Fruit fly (Drosophila melanogaster) whole organism, embryonic: ENCODE results near the gene CG15894.

Source experiments
- Abd-B ChIP-seq: fragments of 200-800 bp; sonication (Bioruptor generic); optimal IDR thresholded peaks from 2 replicates; lab custom pipeline; 2018; ENCODE audit warnings: missing biosample characterization, mild to moderate bottlenecking, missing genetic modification characterization, moderate library complexity
- Aef1 ChIP-seq: fragments of 200-800 bp; sonication (Bioruptor generic); IDR thresholded peaks from 3 replicates; pipeline ENCODE4 v1.3.6; 2022; ENCODE audit warnings: missing biosample characterization, missing genetic modification characterization
- CG10267 ChIP-seq: fragments of 200-800 bp; sonication (Bioruptor generic); optimal IDR thresholded peaks from 2 replicates; lab custom pipeline; 2018; ENCODE audit warnings: missing biosample characterization, mild to moderate bottlenecking, missing genetic modification characterization, moderate library complexity
- CG10654 ChIP-seq: fragments of 200-800 bp; sonication (Bioruptor generic); optimal IDR thresholded peaks from 2 replicates; lab custom pipeline; 2016; ENCODE audit warnings: missing biosample characterization, missing genetic modification characterization
- CG15514 ChIP-seq: fragments of 200-800 bp; sonication (Bioruptor generic); optimal IDR thresholded peaks from 3 replicates; lab custom pipeline; 2017; ENCODE audit warnings: missing biosample characterization, missing genetic modification characterization, mild to moderate bottlenecking, moderate library complexity, missing genetic modification reagents
- CG17568 ChIP-seq: fragments of 200-800 bp; sonication (Bioruptor generic); optimal IDR thresholded peaks from 2 replicates; lab custom pipeline; 2018; ENCODE audit warnings: missing biosample characterization, mild to moderate bottlenecking, missing genetic modification characterization, moderate library complexity
- CG18262 ChIP-seq: fragments of 200-800 bp; optimal IDR thresholded peaks from 3 replicates; lab custom pipeline; 2019; ENCODE audit warnings: missing biosample characterization, mild to moderate bottlenecking, missing genetic modification characterization, moderate library complexity
- CG18599 ChIP-seq: fragments of 200-800 bp; sonication (Bioruptor generic); optimal IDR thresholded peaks from 3 replicates; lab custom pipeline; 2017; ENCODE audit warnings: missing biosample characterization, missing genetic modification characterization, mild to moderate bottlenecking, moderate library complexity, missing genetic modification reagents
- CG2129 ChIP-seq: fragments of 200-800 bp; sonication (Bioruptor generic); IDR thresholded peaks from 2 replicates; pipeline ENCODE4 v1.3.6; 2022; ENCODE audit warnings: missing biosample characterization, missing genetic modification characterization; ENCODE audit not compliant: partially characterized antibody
- CG3407 ChIP-seq: fragments of 200-800 bp; sonication (Bioruptor generic); optimal IDR thresholded peaks from 2 replicates; lab custom pipeline; 2018; ENCODE audit warnings: missing biosample characterization, mild to moderate bottlenecking, missing genetic modification characterization
- CG34422 ChIP-seq: fragments of 200-800 bp; sonication (Bioruptor generic); IDR thresholded peaks from 3 replicates; pipeline ENCODE4 v1.3.6; 2022; ENCODE audit warnings: missing biosample characterization, missing genetic modification characterization
- CG3726 ChIP-seq: fragments of 200-800 bp; sonication (Bioruptor generic); IDR thresholded peaks from 3 replicates; pipeline ENCODE4, ENCODE4 v1.3.6; 2022; ENCODE audit warnings: missing biosample characterization, missing genetic modification characterization
- CG4360 ChIP-seq: fragments of 200-800 bp; sonication (Bioruptor generic); IDR thresholded peaks from 2 replicates; pipeline ENCODE4 v1.3.6; 2022; ENCODE audit warnings: missing biosample characterization, missing genetic modification characterization
- CG5245 ChIP-seq: fragments of 200-800 bp; sonication (Bioruptor generic); optimal IDR thresholded peaks from 3 replicates; lab custom pipeline; 2016; ENCODE audit warnings: missing biosample characterization, missing genetic modification characterization
- CG6654 ChIP-seq: fragments of 200-800 bp; sonication (Bioruptor generic); optimal IDR thresholded peaks from 2 replicates; lab custom pipeline; 2017; ENCODE audit warnings: missing biosample characterization, mild to moderate bottlenecking, missing genetic modification characterization
- CG7987 ChIP-seq: fragments of 200-800 bp; sonication (Bioruptor generic); optimal IDR thresholded peaks from 2 replicates; lab custom pipeline; 2018; ENCODE audit warnings: missing biosample characterization, mild to moderate bottlenecking, missing genetic modification characterization, moderate library complexity
- CG8388 ChIP-seq: fragments of 200-800 bp; sonication (Bioruptor generic); optimal IDR thresholded peaks from 2 replicates; lab custom pipeline; 2019; ENCODE audit warnings: missing biosample characterization, mild to moderate bottlenecking, missing genetic modification characterization, moderate library complexity
- CG9932 ChIP-seq: fragments of 200-800 bp; sonication (Bioruptor generic); IDR thresholded peaks from 2 replicates; pipeline ENCODE4 v1.3.6; 2022; ENCODE audit warnings: missing biosample characterization, missing genetic modification characterization
- CkIIα-i1 ChIP-seq: fragments of 200-800 bp; sonication (Bioruptor generic); IDR thresholded peaks from 2 replicates; pipeline ENCODE4 v1.3.6; 2022; ENCODE audit warnings: missing biosample characterization, missing genetic modification characterization
- Dek ChIP-seq: fragments of 200-800 bp; sonication (Bioruptor generic); optimal IDR thresholded peaks from 3 replicates; lab custom pipeline; 2019; ENCODE audit warnings: missing biosample characterization, mild to moderate bottlenecking, missing genetic modification characterization, moderate library complexity
- Fer3 ChIP-seq: fragments of 200-800 bp; sonication (Bioruptor generic); optimal IDR thresholded peaks from 2 replicates; lab custom pipeline; 2018; ENCODE audit warnings: missing biosample characterization, mild to moderate bottlenecking, missing genetic modification characterization, moderate library complexity
- GATAe ChIP-seq: fragments of 200-800 bp; sonication (Bioruptor generic); conservative IDR thresholded peaks from 2 replicates; pipeline ENCODE4 v1.3.6; 2022; ENCODE audit warnings: missing biosample characterization, missing genetic modification characterization
- MESR4 ChIP-seq: fragments of 200-800 bp; sonication (Bioruptor generic); optimal IDR thresholded peaks from 2 replicates; lab custom pipeline; 2018; ENCODE audit warnings: missing biosample characterization, mild to moderate bottlenecking, missing genetic modification characterization, moderate library complexity
- Mes4 ChIP-seq: fragments of 200-800 bp; sonication (Bioruptor generic); optimal IDR thresholded peaks from 2 replicates; lab custom pipeline; 2016; ENCODE audit warnings: missing biosample characterization, missing genetic modification characterization
- NC2α ChIP-seq: fragments of 200-800 bp; sonication (Bioruptor generic); optimal IDR thresholded peaks from 2 replicates; lab custom pipeline; 2016; ENCODE audit warnings: missing biosample characterization, missing genetic modification characterization
- Oli ChIP-seq: fragments of 200-800 bp; sonication (Bioruptor generic); optimal IDR thresholded peaks from 2 replicates; lab custom pipeline; 2018; ENCODE audit warnings: missing biosample characterization, mild to moderate bottlenecking, missing genetic modification characterization, moderate library complexity
- Side ChIP-seq: fragments of 200-800 bp; sonication (Bioruptor generic); optimal IDR thresholded peaks from 2 replicates; lab custom pipeline; 2016; ENCODE audit warnings: missing biosample characterization, missing genetic modification characterization
- Sox100B ChIP-seq: fragments of 200-800 bp; sonication (Bioruptor generic); optimal IDR thresholded peaks from 3 replicates; lab custom pipeline; 2018; ENCODE audit warnings: missing biosample characterization, mild to moderate bottlenecking, missing genetic modification characterization
- amos ChIP-seq: fragments of 200-800 bp; sonication (Bioruptor generic); IDR thresholded peaks from 2 replicates; pipeline ENCODE4 v1.3.6; 2022; ENCODE audit warnings: missing biosample characterization, missing genetic modification characterization; ENCODE audit not compliant: partially characterized antibody
- ase ChIP-seq: fragments of 200-800 bp; sonication (Bioruptor generic); IDR thresholded peaks from 3 replicates; pipeline ENCODE4 v1.3.6; 2022; ENCODE audit warnings: missing biosample characterization, missing genetic modification characterization
- bab2 ChIP-seq: fragments of 200-800 bp; sonication (Bioruptor generic); optimal IDR thresholded peaks from 2 replicates; lab custom pipeline; 2016; ENCODE audit warnings: missing biosample characterization, missing genetic modification characterization
- cas ChIP-seq: fragments of 200-800 bp; sonication (Bioruptor generic); IDR thresholded peaks from 2 replicates; pipeline ENCODE4 v1.3.6; 2022; ENCODE audit warnings: missing biosample characterization, missing genetic modification characterization
- da ChIP-seq: fragments of 200-800 bp; sonication (Bioruptor generic); optimal IDR thresholded peaks from 2 replicates; lab custom pipeline; 2016; ENCODE audit warnings: missing biosample characterization, missing genetic modification characterization
- fd102C ChIP-seq: fragments of 200-800 bp; sonication (Bioruptor generic); optimal IDR thresholded peaks from 2 replicates; lab custom pipeline; 2018; ENCODE audit warnings: missing biosample characterization, mild to moderate bottlenecking, missing genetic modification characterization, moderate library complexity
- jumu ChIP-seq: fragments of 200-800 bp; sonication (Bioruptor generic); optimal IDR thresholded peaks from 3 replicates; lab custom pipeline; 2016; ENCODE audit warnings: missing biosample characterization, missing genetic modification characterization
- ken ChIP-seq: fragments of 200-800 bp; sonication (Bioruptor generic); IDR thresholded peaks from 3 replicates; pipeline ENCODE4 v1.3.6; 2022; ENCODE audit warnings: missing biosample characterization, missing genetic modification characterization
- luna ChIP-seq: fragments of 200-800 bp; sonication (Bioruptor generic); optimal IDR thresholded peaks from 2 replicates; lab custom pipeline; 2016; ENCODE audit warnings: missing biosample characterization, missing genetic modification characterization
- nau ChIP-seq: fragments of 200-800 bp; sonication (Bioruptor generic); optimal IDR thresholded peaks from 3 replicates; lab custom pipeline; 2017; ENCODE audit warnings: missing biosample characterization, mild to moderate bottlenecking, missing genetic modification characterization, missing genetic modification reagents
- pan ChIP-seq, 4 experiments: fragments of >200 bp in 3 of 4; fragments of 200-800 bp in 1 of 4; sonication (Bioruptor generic) in 1 of 4; optimal IDR thresholded peaks in 3 of 4; IDR thresholded peaks in 1 of 4; 2 replicates each; pipeline versions ENCODE4 v1.3.6 to Lab custom; 2017 to 2022; ENCODE audit warnings: missing biosample characterization in 2 of 4, missing genetic modification characterization in 2 of 4, mixed read lengths in 1 of 4
- pfk ChIP-seq: fragments of 200-800 bp; sonication (Bioruptor generic); optimal IDR thresholded peaks from 2 replicates; lab custom pipeline; 2018; ENCODE audit warnings: missing biosample characterization, mild to moderate bottlenecking, missing genetic modification characterization, moderate library complexity
- prd ChIP-seq, 3 experiments: fragments of >200 bp in 2 of 3; fragments of 200-800 bp in 1 of 3; sonication (Bioruptor generic) in 1 of 3; optimal IDR thresholded peaks in 2 of 3; IDR thresholded peaks in 1 of 3; 2 replicates in 2 of 3; 3 replicates in 1 of 3; pipeline versions ENCODE4 v1.3.6 to Lab custom; 2017 to 2022; ENCODE audit warnings: missing biosample characterization in 1 of 3, missing genetic modification characterization in 1 of 3
- run ChIP-seq: fragments of 200-800 bp; sonication (Bioruptor generic); optimal IDR thresholded peaks from 3 replicates; lab custom pipeline; 2018; ENCODE audit warnings: missing biosample characterization, mild to moderate bottlenecking, missing genetic modification characterization
- sc ChIP-seq, 3 experiments: fragments of >200 bp in 2 of 3; fragments of 200-800 bp in 1 of 3; sonication (Bioruptor generic) in 1 of 3; optimal IDR thresholded peaks; 2 replicates in 2 of 3; 3 replicates in 1 of 3; lab custom pipeline; 2017; ENCODE audit warnings: mild to moderate bottlenecking in 1 of 3, missing biosample characterization in 1 of 3, missing genetic modification characterization in 1 of 3, missing genetic modification reagents in 1 of 3
- shn ChIP-seq: fragments of 200-800 bp; sonication (Bioruptor generic); optimal IDR thresholded peaks from 3 replicates; lab custom pipeline; 2016; ENCODE audit warnings: missing biosample characterization, missing genetic modification characterization
- slp2 ChIP-seq: fragments of 200-800 bp; sonication (Bioruptor generic); optimal IDR thresholded peaks from 2 replicates; lab custom pipeline; 2016; ENCODE audit warnings: missing biosample characterization, missing genetic modification characterization
- stc ChIP-seq: fragments of 200-800 bp; sonication (Bioruptor generic); IDR thresholded peaks from 2 replicates; pipeline ENCODE4 v1.3.6; 2022; ENCODE audit warnings: missing biosample characterization, missing genetic modification characterization
- tap ChIP-seq: fragments of 200-800 bp; optimal IDR thresholded peaks from 3 replicates; lab custom pipeline; 2019; ENCODE audit warnings: missing biosample characterization, mild to moderate bottlenecking, missing genetic modification characterization, moderate library complexity
- tup ChIP-seq: fragments of 200-800 bp; sonication (Bioruptor generic); optimal IDR thresholded peaks from 2 replicates; lab custom pipeline; 2016; ENCODE audit warnings: missing biosample characterization, mild to moderate bottlenecking, missing genetic modification characterization, moderate library complexity
- z ChIP-seq: fragments of 200-800 bp; sonication (Bioruptor generic); IDR thresholded peaks from 3 replicates; pipeline ENCODE4 v1.3.6; 2022; ENCODE audit warnings: missing biosample characterization, missing genetic modification characterization

CG15894 gene

DNA sequence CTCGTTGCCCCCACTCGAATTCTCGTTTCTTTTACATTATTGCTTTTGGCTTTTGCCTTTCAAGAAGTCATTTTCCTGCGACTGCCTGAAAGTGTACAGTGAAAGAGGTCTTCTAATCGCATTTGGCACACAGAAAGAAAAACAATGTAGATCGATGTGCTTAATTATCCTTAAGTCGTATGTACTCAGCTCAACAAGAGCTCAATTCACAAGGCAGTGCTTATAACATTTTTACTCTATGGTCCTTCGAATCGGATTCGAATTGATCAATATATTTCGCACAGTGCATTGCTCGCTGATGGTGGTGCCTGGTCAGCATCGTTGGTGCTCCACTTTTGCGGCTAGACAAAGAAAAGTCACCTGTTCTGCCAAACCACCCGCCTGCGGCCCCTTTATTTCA, 1.4 kb downstream of the CG15894 start (continued):
- TF ChIP-seq CG3407 (no peak), CG18599 (GFP tag; lab: Kevin White, UChicago) (peak; percentile 49), CG17568 (GFP tag; lab: Kevin White, UChicago) (no peak), CG7987 (GFP tag; lab: Kevin White, UChicago) (no peak), pfk (GFP tag; lab: Kevin White, UChicago) (no peak), Abd-B (GFP tag; lab: Kevin White, UChicago) (no peak), amos (GFP tag; lab: Robert Waterston, UW) (no peak), slp2 (no peak), cas (no peak), CG15514 (GFP tag; lab: Kevin White, UChicago) (no peak), CG3726 (GFP tag; lab: Robert Waterston, UW) (no peak), da (GFP tag; lab: Kevin White, UChicago) (no peak), CG18262 (tag; lab: Kevin White, UChicago) (no peak), run (no peak), CG8388 (no peak), Fer3 (tag; lab: Kevin White, UChicago) (peak; percentile 11), prd (optimal IDR thresholded peaks at IDR 0.05; lab: Kevin White, UChicago) (no peak), prd (GFP tag; IDR thresholded peaks at IDR 0.05; lab: Robert Waterston, UW) (peak; percentile 39; the same call in 1 of the 3 replicates), jumu (GFP tag; lab: Kevin White, UChicago) (no peak), GATAe (GFP tag; lab: Robert Waterston, UW) (no peak), nau (GFP tag; lab: Kevin White, UChicago) (no peak), ase (no peak), Sox100B (no peak), CG10267 (no peak), CG4360 (GFP tag; lab: Robert Waterston, UW) (no peak), CG10654 (GFP tag; lab: Kevin White, UChicago) (no peak), CG6654 (GFP tag; lab: Kevin White, UChicago) (no peak), sc (optimal IDR thresholded peaks at IDR 0.05; lab: Kevin White, UChicago) (no peak), sc (GFP tag; optimal IDR thresholded peaks at IDR 0.05; lab: Kevin White, UChicago) (no peak), tup (GFP tag; lab: Kevin White, UChicago) (no peak), MESR4 (GFP tag; lab: Kevin White, UChicago) (no peak), CG5245 (GFP tag; lab: Kevin White, UChicago) (no peak), stc (GFP tag; lab: Robert Waterston, UW) (no peak), pan (optimal IDR thresholded peaks at IDR 0.05; lab: Kevin White, UChicago) (no peak), pan (GFP tag; optimal IDR thresholded peaks at IDR 0.05 in 1 of 2, IDR thresholded peaks at IDR 0.05 in 1 of 2) (peak in 1 of 2 experiments; percentile 54), CG34422 (no peak), Dek (tag; lab: Kevin White, UChicago) (no peak), Side (no peak), CkIIα-i1 (GFP tag; lab: Robert Waterston, UW) (no peak), tap (tag; lab: Kevin White, UChicago) (no peak), NC2α (no peak), CG2129 (no peak), luna (GFP tag; lab: Kevin White, UChicago) (no peak), Oli (tag; lab: Kevin White, UChicago) (peak; percentile 6), Aef1 (GFP tag; lab: Robert Waterston, UW) (no peak), bab2 (GFP tag; lab: Kevin White, UChicago) (no peak), CG9932 (GFP tag; lab: Robert Waterston, UW) (no peak), z (no peak), ken (GFP tag; lab: Robert Waterston, UW) (no peak), shn (GFP tag; lab: Kevin White, UChicago) (no peak), fd102C (GFP tag; lab: Kevin White, UChicago) (no peak), Mes4 (GFP tag; lab: Kevin White, UChicago) (no peak)
